Fruit fly (Drosophila melanogaster) S2 (cell line): ENCODE results near the gene CG6271.

Experiments used
- CG8478 ChIP-seq: fragments of >200 bp; optimal IDR thresholded peaks from 2 replicates; lab custom pipeline; 2018
- CTCF ChIP-seq, 2 experiments: fragments of >200 bp; optimal IDR thresholded peaks; 2 replicates each; lab custom pipeline; 2018

dm6 chr3R:26989802-26990509 is 36.0 kb downstream of the CG6271 start, which contains the start of gene CG31076:
- no peak for TF ChIP-seq CG8478 (lab: Kevin White, UChicago)
- TF ChIP-seq CTCF (optimal IDR thresholded peaks at IDR 0.05; lab: Kevin White, UChicago), result peak; percentile 78 to 81
